Fruit fly (Drosophila melanogaster) whole organism, wandering third instar larva: Measurements from ENCODE around the gene CG2182.

ENCODE experiments used
- Hr78 ChIP-seq: fragments of >200 bp; optimal IDR thresholded peaks from 2 replicates; lab custom pipeline; 2017; ENCODE audit warnings: missing biosample characterization, missing genetic modification characterization
- OdsH ChIP-seq: fragments of 200-800 bp; sonication (Bioruptor generic); optimal IDR thresholded peaks from 2 replicates; lab custom pipeline; 2016; ENCODE audit warnings: missing biosample characterization, mild to moderate bottlenecking, missing genetic modification characterization
- Sp1 ChIP-seq: fragments of 200-800 bp; sonication (Bioruptor generic); optimal IDR thresholded peaks from 3 replicates; lab custom pipeline; 2019; ENCODE audit warnings: missing biosample characterization, mild to moderate bottlenecking, missing genetic modification characterization, moderate library complexity
- fru ChIP-seq: fragments of 200-800 bp; sonication (Bioruptor generic); optimal IDR thresholded peaks from 3 replicates; lab custom pipeline; 2016; ENCODE audit warnings: missing biosample characterization, mild to moderate bottlenecking, missing genetic modification characterization

- TF ChIP-seq Hr78 (no peak), OdsH (GFP tag; lab: Kevin White, UChicago) (no peak), Sp1 (GFP tag; lab: Kevin White, UChicago) (no peak), fru (GFP tag; lab: Kevin White, UChicago) (no peak)
Measured at dm6 chr3R:5633437-5633836, 26.3 kb downstream of the CG2182 start, which contains the start of gene CG12171.
